Fruit fly (Drosophila melanogaster) whole organism: ENCODE results near the gene Sfp24Bc.

Source experiments
- CG8478 ChIP-seq: fragments of >200 bp; optimal IDR thresholded peaks from 2 replicates; lab custom pipeline; 2018; ENCODE audit warnings: inconsistent platforms
- Dll ChIP-seq: fragments of >200 bp; optimal IDR thresholded peaks from 2 replicates; lab custom pipeline; 2017
- EcR ChIP-seq, 2 experiments: fragments of >200 bp; optimal IDR thresholded peaks; 2 replicates each; lab custom pipeline; 2017; ENCODE audit warnings: missing biosample characterization in 2 of 2, missing genetic modification characterization in 2 of 2, missing genetic modification reagents in 2 of 2
- pan ChIP-seq: fragments of >200 bp; optimal IDR thresholded peaks from 2 replicates; lab custom pipeline; 2017
- psq ChIP-seq: fragments of >200 bp; optimal IDR thresholded peaks from 2 replicates; lab custom pipeline; 2017
- usp ChIP-seq: fragments of >200 bp; optimal IDR thresholded peaks from 2 replicates; lab custom pipeline; 2017; ENCODE audit warnings: missing biosample characterization, missing genetic modification characterization, mixed read lengths

DNA sequence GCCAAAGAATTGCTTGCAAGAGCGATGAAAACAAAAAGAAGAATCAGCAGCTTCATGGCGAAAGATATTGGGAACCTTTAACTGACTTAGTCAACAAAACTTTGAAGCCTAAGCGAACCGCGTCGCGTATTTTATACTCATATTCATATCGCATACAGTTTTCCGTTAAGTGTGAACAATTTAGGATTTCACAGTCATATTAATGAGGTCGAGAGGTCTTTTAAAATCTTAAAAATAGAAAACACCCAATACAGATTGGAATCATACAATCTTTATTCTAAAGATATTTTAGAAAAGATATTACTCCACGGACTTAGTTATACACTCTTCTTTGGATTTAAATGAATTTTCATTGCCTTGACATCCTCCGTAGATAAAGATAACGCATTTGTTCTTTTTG, 23.4 kb upstream of the Sfp24Bc start, which contains the start of gene Acp24A4:
- TF ChIP-seq pan (lab: Kevin White, UChicago) (no peak), Dll (lab: Kevin White, UChicago) (no peak), CG8478 (lab: Kevin White, UChicago) (no peak), usp (GFP tag; lab: Kevin White, UChicago) (no peak), psq (lab: Kevin White, UChicago) (no peak), EcR (GFP tag; optimal IDR thresholded peaks at IDR 0.05; lab: Kevin White, UChicago) (no peak)
